Fruit fly (Drosophila melanogaster): Measurements from ENCODE around the gene 5-HT7.

5-HT7 gene

dm6 chr3R:31016715-31017114, at the start of gene 5-HT7:
5-HT7 (minus strand) TSS chr3R:31016875.
- TF ChIP-seq Mio (GFP tag; optimal IDR thresholded peaks at IDR 0.05) (no peak), Vsx2 (GFP tag; optimal IDR thresholded peaks at IDR 0.05; ENCODE audit: partially characterized antibody) (peak; percentile 15), GATAd (GFP tag; optimal IDR thresholded peaks at IDR 0.05) (no peak), Sp1 (GFP tag; optimal IDR thresholded peaks at IDR 0.05) (no peak), h (GFP tag; optimal IDR thresholded peaks at IDR 0.05) (no peak), sv (GFP tag; optimal IDR thresholded peaks at IDR 0.05) (no peak), Hr83 (GFP tag; optimal IDR thresholded peaks at IDR 0.05; ENCODE audit: poor library complexity, severe bottlenecking) (no peak), woc (GFP tag; optimal IDR thresholded peaks at IDR 0.05) (no peak), CrebA (GFP tag; optimal IDR thresholded peaks at IDR 0.05; ENCODE audit: borderline replicate concordance) (no peak), psq (GFP tag; optimal IDR thresholded peaks at IDR 0.05) (no peak), jim (GFP tag; optimal IDR thresholded peaks at IDR 0.05) (no peak), tai (GFP tag; optimal IDR thresholded peaks at IDR 0.05) (no peak), Rel (GFP tag; optimal IDR thresholded peaks at IDR 0.05) (no peak), Rel (tag; optimal IDR thresholded peaks at IDR 0.05) (no peak), CG32264 (GFP tag; optimal IDR thresholded peaks at IDR 0.05) (no peak), Myc (optimal IDR thresholded peaks at IDR 0.05) (no peak), OdsH (GFP tag; optimal IDR thresholded peaks at IDR 0.05) (no peak), usp (GFP tag; optimal IDR thresholded peaks at IDR 0.05) (no peak), Abd-B (GFP tag; optimal IDR thresholded peaks at IDR 0.05) (no peak), dl (GFP tag; optimal IDR thresholded peaks at IDR 0.05; ENCODE audit: insufficient read depth in 1 of 2, partially characterized antibody in 2 of 2) (peak in 1 of 2 experiments; percentile 59), Jra (GFP tag; optimal IDR thresholded peaks at IDR 0.05) (no peak), HLH106 (tag; optimal IDR thresholded peaks at IDR 0.05) (no peak), CG9705 (GFP tag; optimal IDR thresholded peaks at IDR 0.05) (no peak), Dfd (GFP tag; optimal IDR thresholded peaks at IDR 0.05) (no peak), rgr (GFP tag; optimal IDR thresholded peaks at IDR 0.05) (no peak), Dif (GFP tag; optimal IDR thresholded peaks at IDR 0.05; ENCODE audit: partially characterized antibody) (peak; percentile 38), br (GFP tag; optimal IDR thresholded peaks at IDR 0.05) (no peak)

- TF ChIP-seq Vsx2 (GFP tag; optimal IDR thresholded peaks at IDR 0.05; ENCODE audit: partially characterized antibody) = no peak
- TF ChIP-seq foxo (GFP tag; optimal IDR thresholded peaks at IDR 0.05) = peak in 1 of 2 experiments; percentile 22
- TF ChIP-seq br (GFP tag; optimal IDR thresholded peaks at IDR 0.05) = peak; percentile 20
Measured at dm6 chr3R:31066356-31066755, 49.7 kb upstream of the 5-HT7 start.

- TF ChIP-seq HLH106 (tag; optimal IDR thresholded peaks at IDR 0.05) = peak; percentile 5
- no peak for TF ChIP-seq dl (GFP tag; optimal IDR thresholded peaks at IDR 0.05; ENCODE audit: insufficient read depth in 1 of 2, partially characterized antibody in 2 of 2)
Measured at dm6 chr3R:31064653-31065322, 48.1 kb upstream of the 5-HT7 start, which contains the start of gene Sox100B. Sox100B (plus strand) TSS chr3R:31065253.

- TF ChIP-seq fru (GFP tag; optimal IDR thresholded peaks at IDR 0.05) (peak; percentile 23), sage (GFP tag; optimal IDR thresholded peaks at IDR 0.05) (peak; percentile 19), CG32264 (GFP tag; optimal IDR thresholded peaks at IDR 0.05) (no peak), Dif (GFP tag; optimal IDR thresholded peaks at IDR 0.05; ENCODE audit: partially characterized antibody) (no peak), usp (GFP tag; optimal IDR thresholded peaks at IDR 0.05) (no peak), dl (GFP tag; optimal IDR thresholded peaks at IDR 0.05; ENCODE audit: insufficient read depth in 1 of 2, partially characterized antibody in 2 of 2) (peak in 1 of 2 experiments; percentile 38), woc (GFP tag; optimal IDR thresholded peaks at IDR 0.05) (no peak), Hr78 (GFP tag; optimal IDR thresholded peaks at IDR 0.05) (no peak), N (GFP tag; optimal IDR thresholded peaks at IDR 0.05) (no peak), CrebA (GFP tag; optimal IDR thresholded peaks at IDR 0.05; ENCODE audit: borderline replicate concordance) (no peak), Dfd (GFP tag; optimal IDR thresholded peaks at IDR 0.05) (no peak), dmrt93B (GFP tag; optimal IDR thresholded peaks at IDR 0.05) (no peak), pan (optimal IDR thresholded peaks at IDR 0.05) (no peak), sv (GFP tag; optimal IDR thresholded peaks at IDR 0.05) (no peak), dsf (GFP tag; optimal IDR thresholded peaks at IDR 0.05; ENCODE audit: borderline replicate concordance) (no peak), Sp1 (GFP tag; optimal IDR thresholded peaks at IDR 0.05) (peak; percentile 73), foxo (GFP tag; optimal IDR thresholded peaks at IDR 0.05) (peak in 1 of 2 experiments; percentile 48), Hnf4 (GFP tag; optimal IDR thresholded peaks at IDR 0.05) (peak; percentile 27), br (GFP tag; optimal IDR thresholded peaks at IDR 0.05) (peak; percentile 4), tai (GFP tag; optimal IDR thresholded peaks at IDR 0.05) (no peak), jim (GFP tag; optimal IDR thresholded peaks at IDR 0.05) (no peak), Jra (GFP tag; optimal IDR thresholded peaks at IDR 0.05) (no peak), Hr83 (GFP tag; optimal IDR thresholded peaks at IDR 0.05; ENCODE audit: poor library complexity, severe bottlenecking) (no peak), Myc (optimal IDR thresholded peaks at IDR 0.05) (no peak), brk (GFP tag; optimal IDR thresholded peaks at IDR 0.05) (peak; percentile 9), OdsH (GFP tag; optimal IDR thresholded peaks at IDR 0.05) (peak; percentile 34), Mio (GFP tag; optimal IDR thresholded peaks at IDR 0.05) (no peak), psq (GFP tag; optimal IDR thresholded peaks at IDR 0.05) (peak; percentile 2), HLH106 (tag; optimal IDR thresholded peaks at IDR 0.05) (no peak), GATAd (GFP tag; optimal IDR thresholded peaks at IDR 0.05) (no peak), CG9705 (GFP tag; optimal IDR thresholded peaks at IDR 0.05) (no peak), Rel (GFP tag; optimal IDR thresholded peaks at IDR 0.05) (no peak), Rel (tag; optimal IDR thresholded peaks at IDR 0.05) (no peak), Vsx2 (GFP tag; optimal IDR thresholded peaks at IDR 0.05; ENCODE audit: partially characterized antibody) (peak; percentile 82), h (GFP tag; optimal IDR thresholded peaks at IDR 0.05) (peak; percentile 20), Abd-B (GFP tag; optimal IDR thresholded peaks at IDR 0.05) (no peak)
Measured at dm6 chr3R:31062344-31062964, 45.8 kb upstream of the 5-HT7 start.

Measured in whole organism, wandering third instar larva.